Fruit fly (Drosophila melanogaster) whole organism, adult: ENCODE data around the gene Smvt.

ENCODE experiments used
- CG11617 ChIP-seq: fragments of 200-800 bp; sonication (Bioruptor generic); optimal IDR thresholded peaks from 2 replicates; lab custom pipeline; 2017; ENCODE audit warnings: mild to moderate bottlenecking, missing biosample characterization, missing genetic modification reagents, missing genetic modification characterization
- CG12768 ChIP-seq: fragments of 200-800 bp; sonication (Bioruptor generic); optimal IDR thresholded peaks from 2 replicates; lab custom pipeline; 2017; ENCODE audit warnings: missing biosample characterization, missing genetic modification characterization, mild to moderate bottlenecking, moderate library complexity, missing genetic modification reagents
- CG14711 ChIP-seq: fragments of 200-800 bp; sonication (Bioruptor generic); optimal IDR thresholded peaks from 2 replicates; lab custom pipeline; 2018; ENCODE audit warnings: missing biosample characterization, mild to moderate bottlenecking, missing genetic modification characterization, moderate library complexity
- CG1620 ChIP-seq: fragments of 200-800 bp; sonication (Bioruptor generic); optimal IDR thresholded peaks from 2 replicates; lab custom pipeline; 2016; ENCODE audit warnings: missing biosample characterization, missing genetic modification characterization
- CG33017 ChIP-seq: fragments of 200-800 bp; sonication (Bioruptor generic); optimal IDR thresholded peaks from 2 replicates; lab custom pipeline; 2018; ENCODE audit warnings: missing biosample characterization, mild to moderate bottlenecking, missing genetic modification characterization, moderate library complexity
- CG5204 ChIP-seq: fragments of 200-800 bp; sonication (Bioruptor generic); optimal IDR thresholded peaks from 2 replicates; lab custom pipeline; 2016; ENCODE audit warnings: missing biosample characterization, missing genetic modification characterization
- CG7045 ChIP-seq: fragments of 200-800 bp; sonication (Bioruptor generic); optimal IDR thresholded peaks from 2 replicates; lab custom pipeline; 2017; ENCODE audit warnings: missing biosample characterization, mild to moderate bottlenecking, missing genetic modification characterization
- CG7101 ChIP-seq: fragments of 200-800 bp; sonication (Bioruptor generic); optimal IDR thresholded peaks from 2 replicates; lab custom pipeline; 2018; ENCODE audit warnings: missing biosample characterization, mild to moderate bottlenecking, missing genetic modification characterization, moderate library complexity
- Clk ChIP-seq: fragments of 200-800 bp; sonication (Bioruptor generic); optimal IDR thresholded peaks from 2 replicates; lab custom pipeline; 2017; ENCODE audit warnings: missing biosample characterization, missing genetic modification characterization
- Crg-1 ChIP-seq: fragments of 200-800 bp; sonication (Bioruptor generic); optimal IDR thresholded peaks from 2 replicates; lab custom pipeline; 2016; ENCODE audit warnings: missing biosample characterization, missing genetic modification characterization
- Hr96 ChIP-seq: fragments of 200-800 bp; sonication (Bioruptor generic); optimal IDR thresholded peaks from 2 replicates; lab custom pipeline; 2016; ENCODE audit warnings: missing biosample characterization, missing genetic modification characterization
- Mnt ChIP-seq: fragments of 200-800 bp; sonication (Bioruptor generic); optimal IDR thresholded peaks from 2 replicates; lab custom pipeline; 2016; ENCODE audit warnings: missing biosample characterization, mild to moderate bottlenecking, missing genetic modification characterization
- bab1 ChIP-seq: fragments of 200-800 bp; sonication (Bioruptor generic); optimal IDR thresholded peaks from 3 replicates; lab custom pipeline; 2019; ENCODE audit warnings: missing biosample characterization, mild to moderate bottlenecking, missing genetic modification characterization, moderate library complexity
- cic ChIP-seq: fragments of 200-800 bp; sonication (Bioruptor generic); optimal IDR thresholded peaks from 2 replicates; lab custom pipeline; 2017; ENCODE audit warnings: missing biosample characterization, mild to moderate bottlenecking, missing genetic modification characterization, moderate library complexity
- cnc ChIP-seq, 2 experiments: fragments of >200 bp; optimal IDR thresholded peaks; 2 replicates each; lab custom pipeline; 2017
- kay ChIP-seq: fragments of 200-800 bp; sonication (Bioruptor generic); peaks from one replicate; lab custom pipeline; 2016; ENCODE audit warnings: missing biosample characterization, missing genetic modification characterization, borderline replicate concordance
- ovo ChIP-seq: fragments of 200-800 bp; sonication (Bioruptor generic); optimal IDR thresholded peaks from 2 replicates; lab custom pipeline; 2016; ENCODE audit warnings: missing biosample characterization, missing genetic modification characterization
- pad ChIP-seq: fragments of 200-800 bp; sonication (Bioruptor generic); optimal IDR thresholded peaks from 3 replicates; lab custom pipeline; 2017; ENCODE audit warnings: missing biosample characterization, missing genetic modification characterization, mild to moderate bottlenecking, moderate library complexity, missing genetic modification reagents
- tj ChIP-seq: fragments of 200-800 bp; sonication (Bioruptor generic); optimal IDR thresholded peaks from 3 replicates; lab custom pipeline; 2017; ENCODE audit warnings: missing biosample characterization, mild to moderate bottlenecking, missing genetic modification characterization, moderate library complexity
- toe ChIP-seq: fragments of 200-800 bp; sonication (Bioruptor generic); optimal IDR thresholded peaks from 2 replicates; lab custom pipeline; 2016; ENCODE audit warnings: missing biosample characterization, missing genetic modification characterization

The Smvt gene

dm6 chr3R:31758587-31759167 lies 2.7 kb downstream of the Smvt start, which contains the start of gene CG2187:
TSS of gene CG2187 (minus strand) at chr3R:31758637.
- TF ChIP-seq ovo (no peak), kay (GFP tag; lab: Kevin White, UChicago) (peak; percentile 17)

- TF ChIP-seq CG12768 (GFP tag; lab: Kevin White, UChicago) (no peak), CG7045 (GFP tag; lab: Kevin White, UChicago) (no peak), Hr96 (no peak), bab1 (no peak), CG14711 (tag; lab: Kevin White, UChicago) (no peak), Crg-1 (GFP tag; lab: Kevin White, UChicago) (no peak), CG11617 (GFP tag; lab: Kevin White, UChicago) (no peak), ovo (no peak), Clk (GFP tag; lab: Kevin White, UChicago) (no peak), CG33017 (no peak), cnc (optimal IDR thresholded peaks at IDR 0.05; lab: Kevin White, UChicago) (no peak), tj (GFP tag; lab: Kevin White, UChicago) (no peak), pad (GFP tag; lab: Kevin White, UChicago) (no peak), toe (GFP tag; lab: Kevin White, UChicago) (no peak)
These were observed 6.8 kb downstream of the Smvt start, which contains the start of gene salt for dm6 chr3R:31754605-31755004. TSS of gene salt (minus strand) at chr3R:31754705.

dm6 chr3R:31748093-31748996 lies 13.0 kb downstream of the Smvt start:
- TF ChIP-seq CG5204 (GFP tag; lab: Kevin White, UChicago) (no peak), CG33017 (no peak), pad (GFP tag; lab: Kevin White, UChicago) (peak; percentile 60), Clk (GFP tag; lab: Kevin White, UChicago) (no peak), cic (GFP tag; lab: Kevin White, UChicago) (peak; percentile 93), CG12768 (GFP tag; lab: Kevin White, UChicago) (peak; percentile 28), Hr96 (peak; percentile 49), CG1620 (GFP tag; lab: Kevin White, UChicago) (no peak), tj (GFP tag; lab: Kevin White, UChicago) (peak; percentile 40), toe (GFP tag; lab: Kevin White, UChicago) (no peak), CG7101 (tag; lab: Kevin White, UChicago) (peak; percentile 5), CG11617 (GFP tag; lab: Kevin White, UChicago) (peak; percentile 69), Mnt (GFP tag; lab: Kevin White, UChicago) (peak; percentile 99), cnc (optimal IDR thresholded peaks at IDR 0.05; lab: Kevin White, UChicago) (no peak), Crg-1 (GFP tag; lab: Kevin White, UChicago) (no peak), CG14711 (tag; lab: Kevin White, UChicago) (no peak), bab1 (peak; percentile 16), kay (GFP tag; lab: Kevin White, UChicago) (no peak), CG7045 (GFP tag; lab: Kevin White, UChicago) (no peak), ovo (peak; percentile 28)

dm6 chr3R:31747429-31748048 lies 13.8 kb downstream of the Smvt start, which contains the start of the genes nero and CG1910:
TSS of gene nero (minus strand) at chr3R:31747558.
TSS of gene CG1910 (plus strand) at chr3R:31747643.
- TF ChIP-seq CG7101 (tag; lab: Kevin White, UChicago) (peak; percentile 54), Mnt (GFP tag; lab: Kevin White, UChicago) (peak; percentile 96), bab1 (peak; percentile 42), kay (GFP tag; lab: Kevin White, UChicago) (no peak), Crg-1 (GFP tag; lab: Kevin White, UChicago) (peak; percentile 18), CG1620 (GFP tag; lab: Kevin White, UChicago) (peak; percentile 18), CG33017 (no peak), toe (GFP tag; lab: Kevin White, UChicago) (peak; percentile 0), tj (GFP tag; lab: Kevin White, UChicago) (peak; percentile 85)

DNA sequence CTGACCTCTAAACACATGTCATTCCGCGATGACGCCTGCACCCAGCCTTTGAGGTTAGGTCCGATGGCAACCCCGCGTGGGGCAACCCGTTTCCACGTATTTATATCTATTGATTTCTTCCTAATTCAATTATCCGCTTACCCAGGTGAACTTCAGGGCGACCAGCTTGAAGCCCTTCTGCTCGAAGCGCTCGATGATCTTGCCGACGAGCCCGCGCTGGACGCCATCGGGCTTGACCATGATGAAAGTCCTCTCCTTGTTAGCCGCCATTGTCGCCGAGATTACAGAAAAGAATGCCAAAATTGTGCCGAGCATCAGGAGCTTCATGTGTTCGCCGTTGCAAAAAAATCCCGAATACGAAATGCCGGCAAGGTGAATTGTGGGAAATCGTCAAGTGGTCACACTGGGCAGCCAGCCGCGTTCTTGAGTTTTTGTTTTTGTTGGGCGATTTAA lies 15.7 kb downstream of the Smvt start, which contains the start of gene awd:
Gene awd, minus strand, starts transcription at position 449 of the 453 bp plus-strand sequence.
- TF ChIP-seq Crg-1 (GFP tag; lab: Kevin White, UChicago) (peak; percentile 65), pad (GFP tag; lab: Kevin White, UChicago) (peak; percentile 5), cnc (optimal IDR thresholded peaks at IDR 0.05; lab: Kevin White, UChicago) (no peak), cic (GFP tag; lab: Kevin White, UChicago) (peak; percentile 54), bab1 (peak; percentile 54), CG12768 (GFP tag; lab: Kevin White, UChicago) (peak; percentile 27), CG1620 (GFP tag; lab: Kevin White, UChicago) (no peak), toe (GFP tag; lab: Kevin White, UChicago) (no peak), Mnt (GFP tag; lab: Kevin White, UChicago) (peak; percentile 95), Hr96 (peak; percentile 61), CG7101 (tag; lab: Kevin White, UChicago) (peak; percentile 56), CG33017 (peak; percentile 47), kay (GFP tag; lab: Kevin White, UChicago) (no peak), CG7045 (GFP tag; lab: Kevin White, UChicago) (no peak), CG11617 (GFP tag; lab: Kevin White, UChicago) (peak; percentile 43), CG5204 (GFP tag; lab: Kevin White, UChicago) (no peak), ovo (peak; percentile 23), tj (GFP tag; lab: Kevin White, UChicago) (peak; percentile 45), CG14711 (tag; lab: Kevin White, UChicago) (peak; percentile 58), Clk (GFP tag; lab: Kevin White, UChicago) (peak; percentile 30)
